Fruit fly (Drosophila melanogaster) whole organism, pupa: ENCODE results near the gene mbm.

Experiments used
- CG10348 ChIP-seq: fragments of 200-800 bp; sonication (Bioruptor generic); IDR thresholded peaks from 2 replicates; pipeline ENCODE4 v1.3.6; 2022; ENCODE audit warnings: missing biosample characterization, missing genetic modification characterization
- CG12605 ChIP-seq: fragments of 200-800 bp; sonication (Bioruptor generic); IDR thresholded peaks from 2 replicates; pipeline ENCODE4 v1.3.6; 2022; ENCODE audit warnings: missing biosample characterization, missing genetic modification characterization
- CG13204 ChIP-seq: fragments of 200-800 bp; sonication (Bioruptor generic); optimal IDR thresholded peaks from 2 replicates; lab custom pipeline; 2018; ENCODE audit warnings: missing biosample characterization, mild to moderate bottlenecking, missing genetic modification characterization, moderate library complexity
- CG14655 ChIP-seq: fragments of 200-800 bp; sonication (Bioruptor generic); optimal IDR thresholded peaks from 3 replicates; lab custom pipeline; 2017; ENCODE audit warnings: mild to moderate bottlenecking, missing biosample characterization, missing genetic modification reagents, missing genetic modification characterization
- CG15710 ChIP-seq: fragments of 200-800 bp; sonication (Bioruptor generic); optimal IDR thresholded peaks from 2 replicates; lab custom pipeline; 2018; ENCODE audit warnings: missing biosample characterization, mild to moderate bottlenecking, missing genetic modification characterization, moderate library complexity
- CG17806 ChIP-seq: fragments of 200-800 bp; sonication (Bioruptor generic); optimal IDR thresholded peaks from 2 replicates; lab custom pipeline; 2018; ENCODE audit warnings: missing biosample characterization, mild to moderate bottlenecking, missing genetic modification characterization, moderate library complexity
- CG32121 ChIP-seq: fragments of 200-800 bp; sonication (Bioruptor generic); IDR thresholded peaks from 2 replicates; pipeline ENCODE4 v1.3.6; 2022; ENCODE audit warnings: missing biosample characterization, missing genetic modification characterization
- CG34367 ChIP-seq: fragments of 200-800 bp; sonication (Bioruptor generic); optimal IDR thresholded peaks from 2 replicates; lab custom pipeline; 2018; ENCODE audit warnings: missing biosample characterization, mild to moderate bottlenecking, missing genetic modification characterization
- CG4496 ChIP-seq: fragments of 200-800 bp; sonication (Bioruptor generic); IDR thresholded peaks from 3 replicates; pipeline ENCODE4 v1.3.6; 2022; ENCODE audit warnings: missing biosample characterization, missing genetic modification characterization
- CG8159 ChIP-seq: fragments of 200-800 bp; sonication (Bioruptor generic); optimal IDR thresholded peaks from 3 replicates; lab custom pipeline; 2018; ENCODE audit warnings: missing biosample characterization, mild to moderate bottlenecking, missing genetic modification characterization, moderate library complexity
- CG8301 ChIP-seq: fragments of 200-800 bp; sonication (Bioruptor generic); optimal IDR thresholded peaks from 2 replicates; lab custom pipeline; 2018; ENCODE audit warnings: missing biosample characterization, mild to moderate bottlenecking, missing genetic modification characterization
- CG9948 ChIP-seq: fragments of 200-800 bp; sonication (Bioruptor generic); optimal IDR thresholded peaks from 2 replicates; lab custom pipeline; 2018; ENCODE audit warnings: missing biosample characterization, mild to moderate bottlenecking, missing genetic modification characterization, moderate library complexity
- D1 ChIP-seq: fragments of 200-800 bp; sonication (Bioruptor generic); optimal IDR thresholded peaks from 2 replicates; lab custom pipeline; 2018; ENCODE audit warnings: missing biosample characterization, mild to moderate bottlenecking, missing genetic modification characterization, moderate library complexity
- EcR ChIP-seq: fragments of 200-800 bp; sonication (Bioruptor generic); optimal IDR thresholded peaks from 3 replicates; lab custom pipeline; 2019; ENCODE audit warnings: missing biosample characterization, missing genetic modification characterization, mild to moderate bottlenecking, moderate library complexity, missing genetic modification reagents
- Ets98B ChIP-seq: fragments of 200-800 bp; sonication (Bioruptor generic); IDR thresholded peaks from 2 replicates; pipeline ENCODE4 v1.3.6; 2022; ENCODE audit warnings: missing biosample characterization, missing genetic modification characterization
- Pif1A ChIP-seq: fragments of 200-800 bp; sonication (Bioruptor generic); optimal IDR thresholded peaks from 3 replicates; lab custom pipeline; 2016; ENCODE audit warnings: missing biosample characterization, missing genetic modification characterization
- Pif1B ChIP-seq: fragments of 200-800 bp; sonication (Bioruptor generic); optimal IDR thresholded peaks from 3 replicates; lab custom pipeline; 2016; ENCODE audit warnings: missing biosample characterization, missing genetic modification characterization
- Snoo ChIP-seq: fragments of 200-800 bp; sonication (Bioruptor generic); optimal IDR thresholded peaks from 3 replicates; lab custom pipeline; 2017; ENCODE audit warnings: missing biosample characterization, mild to moderate bottlenecking, missing genetic modification characterization, inconsistent platforms
- fd96Ca ChIP-seq: fragments of 200-800 bp; sonication (Bioruptor generic); IDR thresholded peaks from 3 replicates; pipeline ENCODE4 v1.3.6; 2022; ENCODE audit warnings: missing biosample characterization, missing genetic modification characterization
- gl ChIP-seq: fragments of 200-800 bp; sonication (Bioruptor generic); optimal IDR thresholded peaks from 2 replicates; lab custom pipeline; 2018; ENCODE audit warnings: missing biosample characterization, mild to moderate bottlenecking, missing genetic modification characterization
- rn ChIP-seq: fragments of 200-800 bp; sonication (Bioruptor generic); IDR thresholded peaks from 2 replicates; pipeline ENCODE4 v1.3.6; 2022; ENCODE audit warnings: missing biosample characterization, missing genetic modification characterization

The mbm gene

dm6 chr2L:305198-305597, 31.7 kb upstream of the mbm start:
- TF ChIP-seq gl (no peak), rn (GFP tag; lab: Robert Waterston, UW) (no peak), D1 (tag; lab: Kevin White, UChicago) (no peak), CG4496 (GFP tag; lab: Robert Waterston, UW) (no peak), Ets98B (GFP tag; lab: Robert Waterston, UW) (no peak), CG34367 (no peak), fd96Ca (GFP tag; lab: Robert Waterston, UW) (no peak), CG17806 (no peak), Pif1A (no peak), CG13204 (GFP tag; lab: Kevin White, UChicago) (no peak)

dm6 chr2L:303306-303962, 29.9 kb upstream of the mbm start:
- no peak for TF ChIP-seq CG17806
- TF ChIP-seq D1 (tag; lab: Kevin White, UChicago): no peak
- TF ChIP-seq Snoo (tag; lab: Kevin White, UChicago): no peak
- no peak for TF ChIP-seq Ets98B (GFP tag; lab: Robert Waterston, UW)
- no peak for TF ChIP-seq CG13204 (GFP tag; lab: Kevin White, UChicago)
- no peak for TF ChIP-seq CG8159 (tag; lab: Kevin White, UChicago)
- no peak for TF ChIP-seq CG8301 (tag; lab: Kevin White, UChicago)
- TF ChIP-seq CG10348 (GFP tag; lab: Robert Waterston, UW): no peak
- no peak for TF ChIP-seq CG4496 (GFP tag; lab: Robert Waterston, UW)
- no peak for TF ChIP-seq EcR (GFP tag; lab: Kevin White, UChicago)
- TF ChIP-seq CG12605 (GFP tag; lab: Robert Waterston, UW): no peak
- TF ChIP-seq CG34367: no peak
- no peak for TF ChIP-seq fd96Ca (GFP tag; lab: Robert Waterston, UW)
- TF ChIP-seq CG32121 (GFP tag; lab: Robert Waterston, UW): no peak

dm6 chr2L:300877-301706, 27.6 kb upstream of the mbm start:
- TF ChIP-seq CG13204 (GFP tag; lab: Kevin White, UChicago): no peak
- TF ChIP-seq CG10348 (GFP tag; lab: Robert Waterston, UW): no peak
- TF ChIP-seq CG34367: no peak
- no peak for TF ChIP-seq CG8159 (tag; lab: Kevin White, UChicago)
- TF ChIP-seq rn (GFP tag; lab: Robert Waterston, UW): no peak
- TF ChIP-seq CG9948 (tag; lab: Kevin White, UChicago): no peak

dm6 chr2L:300006-300405, 26.5 kb upstream of the mbm start:
- no peak for TF ChIP-seq D1 (tag; lab: Kevin White, UChicago)
- no peak for TF ChIP-seq fd96Ca (GFP tag; lab: Robert Waterston, UW)
- no peak for TF ChIP-seq CG17806
- no peak for TF ChIP-seq CG34367
- no peak for TF ChIP-seq Ets98B (GFP tag; lab: Robert Waterston, UW)
- no peak for TF ChIP-seq CG14655 (GFP tag; lab: Kevin White, UChicago)
- TF ChIP-seq CG12605 (GFP tag; lab: Robert Waterston, UW): no peak
- TF ChIP-seq CG8301 (tag; lab: Kevin White, UChicago): no peak
- no peak for TF ChIP-seq CG10348 (GFP tag; lab: Robert Waterston, UW)
- no peak for TF ChIP-seq CG15710 (tag; lab: Kevin White, UChicago)
- TF ChIP-seq gl: no peak
- no peak for TF ChIP-seq CG32121 (GFP tag; lab: Robert Waterston, UW)
- no peak for TF ChIP-seq CG4496 (GFP tag; lab: Robert Waterston, UW)
- no peak for TF ChIP-seq CG8159 (tag; lab: Kevin White, UChicago)
- no peak for TF ChIP-seq CG9948 (tag; lab: Kevin White, UChicago)
- TF ChIP-seq Pif1B (GFP tag; lab: Kevin White, UChicago): no peak
- no peak for TF ChIP-seq rn (GFP tag; lab: Robert Waterston, UW)

- TF ChIP-seq CG32121 (GFP tag; lab: Robert Waterston, UW): no peak
- TF ChIP-seq CG34367: no peak
- no peak for TF ChIP-seq CG13204 (GFP tag; lab: Kevin White, UChicago)
- TF ChIP-seq CG10348 (GFP tag; lab: Robert Waterston, UW): no peak
Observed at dm6 chr2L:299038-299437, 25.5 kb upstream of the mbm start.

- TF ChIP-seq CG8301 (tag; lab: Kevin White, UChicago) (no peak), CG32121 (GFP tag; lab: Robert Waterston, UW) (peak; percentile 62; the same call in 1 of the 2 replicates), gl (no peak), Ets98B (GFP tag; lab: Robert Waterston, UW) (peak; percentile 22; the same call in 1 of the 2 replicates), CG13204 (GFP tag; lab: Kevin White, UChicago) (peak; percentile 79), fd96Ca (GFP tag; lab: Robert Waterston, UW) (peak; percentile 16; the same call in 1 of the 3 replicates)
- TF ChIP-seq, all 21 proteins: peak for 4
Observed at dm6 chr2L:298285-298644, 24.8 kb upstream of the mbm start.
